Fruit fly (Drosophila melanogaster): Measurements from ENCODE around the gene Recs1.

The Recs1 gene

DNA sequence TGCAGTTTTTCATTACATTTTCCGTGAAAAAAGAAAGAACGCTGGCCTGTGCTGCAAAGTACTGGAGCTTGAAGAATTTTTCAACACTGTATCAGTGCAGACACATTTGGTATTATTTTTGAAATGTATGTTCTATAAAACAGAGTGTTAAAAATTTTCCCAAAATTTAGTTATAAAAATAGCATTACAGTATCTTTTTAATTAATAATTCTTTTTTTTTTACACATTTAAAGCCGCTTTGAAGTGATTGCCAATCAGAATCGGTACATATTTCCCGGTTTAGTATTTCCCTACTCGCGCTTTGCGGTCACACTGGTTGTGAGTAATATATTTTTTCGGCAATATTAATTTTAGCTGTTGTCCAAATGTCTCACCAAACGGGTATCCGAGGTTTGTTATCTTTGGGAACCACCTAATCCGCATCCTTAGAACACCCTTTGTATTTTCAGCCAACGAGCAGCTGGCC lies 31.2 kb downstream of the Recs1 start, which contains the start of the genes Abi and twf (continued):
- peak; percentile 5 for TF ChIP-seq Deaf1 (tag; optimal IDR thresholded peaks at IDR 0.05)
- TF ChIP-seq CG34376 (GFP tag; optimal IDR thresholded peaks at IDR 0.05) = peak; percentile 56
- peak; percentile 97 for TF ChIP-seq CG4617 (GFP tag; optimal IDR thresholded peaks at IDR 0.05; ENCODE audit: borderline replicate concordance)
- peak; percentile 78 for TF ChIP-seq lab (GFP tag; optimal IDR thresholded peaks at IDR 0.05)
- TF ChIP-seq Hey (tag; optimal IDR thresholded peaks at IDR 0.05) = no peak
- TF ChIP-seq cwo (GFP tag; optimal IDR thresholded peaks at IDR 0.05) = peak; percentile 21
- TF ChIP-seq CG4820 (GFP tag; optimal IDR thresholded peaks at IDR 0.05) = peak; percentile 73
- no peak; the same call in 2 of the 3 replicates for TF ChIP-seq B-H1 (GFP tag; IDR thresholded peaks at IDR 0.05)
- TF ChIP-seq CG7786 (GFP tag; optimal IDR thresholded peaks at IDR 0.05) = peak; percentile 34
- TF ChIP-seq CG14441 (GFP tag; IDR thresholded peaks at IDR 0.05) = peak; percentile 49; the same call in 1 of the 2 replicates
- TF ChIP-seq Gug (GFP tag; IDR thresholded peaks at IDR 0.05) = peak; percentile 18; the same call in 1 of the 4 replicates
- TF ChIP-seq CG12744 (GFP tag; optimal IDR thresholded peaks at IDR 0.05) = peak; percentile 33
- TF ChIP-seq NFAT (GFP tag; IDR thresholded peaks at IDR 0.05) = peak; percentile 67; the same call in 1 of the 2 replicates
- TF ChIP-seq CG16863 (GFP tag; optimal IDR thresholded peaks at IDR 0.05) = peak; percentile 59
- peak; percentile 77 for TF ChIP-seq Rfx (GFP tag; IDR thresholded peaks at IDR 0.05)
- no peak for TF ChIP-seq inv (GFP tag; IDR thresholded peaks at IDR 0.05; ENCODE audit: partially characterized antibody)
- peak; percentile 33; the same call in 1 of the 2 replicates for TF ChIP-seq CG31224 (GFP tag; IDR thresholded peaks at IDR 0.05)
- peak; percentile 11 for TF ChIP-seq CG17802 (tag; optimal IDR thresholded peaks at IDR 0.05)
- peak; percentile 68 for TF ChIP-seq CG10209 (GFP tag; optimal IDR thresholded peaks at IDR 0.05)
- TF ChIP-seq btn (GFP tag; optimal IDR thresholded peaks at IDR 0.05) = no peak
- no peak for TF ChIP-seq CkIIα-i1 (GFP tag; IDR thresholded peaks at IDR 0.05)
- 0 out of 2 replicates have a peak, but pooled peaks have one; percentile 33 for TF ChIP-seq Rx (GFP tag; IDR thresholded peaks at IDR 0.05)
- no peak for TF ChIP-seq pita (GFP tag; optimal IDR thresholded peaks at IDR 0.05)
- peak; percentile 34 for TF ChIP-seq bab2 (GFP tag; optimal IDR thresholded peaks at IDR 0.05)
- TF ChIP-seq Ets65A (GFP tag) = peak; percentile 80
- TF ChIP-seq ems (GFP tag; optimal IDR thresholded peaks at IDR 0.05) = peak; percentile 58
- no peak for TF ChIP-seq knrl (GFP tag; IDR thresholded peaks at IDR 0.05; ENCODE audit: partially characterized antibody)
- TF ChIP-seq CG11398 (GFP tag; optimal IDR thresholded peaks at IDR 0.05) = no peak
- TF ChIP-seq CG18262 (tag; optimal IDR thresholded peaks at IDR 0.05) = peak; percentile 58
- TF ChIP-seq shn (GFP tag; optimal IDR thresholded peaks at IDR 0.05) = peak; percentile 39
- TF ChIP-seq fu2 (GFP tag; optimal IDR thresholded peaks at IDR 0.05) = peak; percentile 74
- TF ChIP-seq CG10979 (tag; optimal IDR thresholded peaks at IDR 0.05) = peak; percentile 60
- no peak for TF ChIP-seq crc (GFP tag; optimal IDR thresholded peaks at IDR 0.05)
- peak in 1 of 3 experiments; percentile 36 for TF ChIP-seq Stat92E (GFP tag; optimal IDR thresholded peaks at IDR 0.05)
- TF ChIP-seq CG18476 (GFP tag; optimal IDR thresholded peaks at IDR 0.05) = peak; percentile 57
- peak; percentile 23 for TF ChIP-seq vfl (GFP tag; optimal IDR thresholded peaks at IDR 0.05)
- TF ChIP-seq Trl (optimal IDR thresholded peaks at IDR 0.05) = no peak
- TF ChIP-seq Trl (GFP tag; optimal IDR thresholded peaks at IDR 0.05) = peak; percentile 27
- TF ChIP-seq CG7556 (GFP tag; optimal IDR thresholded peaks at IDR 0.05) = peak; percentile 50
- peak; percentile 68; the same call in 1 of the 3 replicates for TF ChIP-seq CG11456 (GFP tag; IDR thresholded peaks at IDR 0.05)
- peak; percentile 33 for TF ChIP-seq CG8944 (GFP tag; optimal IDR thresholded peaks at IDR 0.05)
- TF ChIP-seq CG30020 (tag; optimal IDR thresholded peaks at IDR 0.05) = peak; percentile 59
- TF ChIP-seq seq (GFP tag; IDR thresholded peaks at IDR 0.05) = no peak
- peak; percentile 60 for TF ChIP-seq CG8388 (GFP tag; optimal IDR thresholded peaks at IDR 0.05)
- peak; percentile 15 for TF ChIP-seq fd3F (GFP tag; optimal IDR thresholded peaks at IDR 0.05)
- TF ChIP-seq ken (GFP tag; IDR thresholded peaks at IDR 0.05) = peak; percentile 61; the same call in 2 of the 3 replicates
- peak; percentile 71; the same call in 2 of the 3 replicates for TF ChIP-seq zfh1 (GFP tag; IDR thresholded peaks at IDR 0.05)
- TF ChIP-seq caup (GFP tag; optimal IDR thresholded peaks at IDR 0.05; ENCODE audit: severe bottlenecking) = peak; percentile 68
- TF ChIP-seq CG34422 (GFP tag; IDR thresholded peaks at IDR 0.05) = peak; percentile 60; the same call in 1 of the 3 replicates
- no peak for TF ChIP-seq oc (tag; optimal IDR thresholded peaks at IDR 0.05)

Measured in whole organism, embryonic.